Fruit fly (Drosophila melanogaster) whole organism, embryonic: Measurements from ENCODE around the gene kirre.

Experiments
- Abd-B ChIP-seq: fragments of 200-800 bp; sonication (Bioruptor generic); optimal IDR thresholded peaks from 2 replicates; lab custom pipeline; 2018; ENCODE audit warnings: missing biosample characterization, mild to moderate bottlenecking, missing genetic modification characterization, moderate library complexity
- Atf6 ChIP-seq: fragments of 200-800 bp; sonication (Bioruptor generic); IDR thresholded peaks from 2 replicates; pipeline ENCODE4 v1.3.6; 2022; ENCODE audit warnings: missing biosample characterization, missing genetic modification characterization
- Bgb ChIP-seq: fragments of 200-800 bp; sonication (Bioruptor generic); IDR thresholded peaks from 2 replicates; pipeline ENCODE4 v1.3.6; 2022; ENCODE audit warnings: missing biosample characterization, missing genetic modification characterization; ENCODE audit not compliant: partially characterized antibody
- CG10209 ChIP-seq: fragments of 200-800 bp; sonication (Bioruptor generic); optimal IDR thresholded peaks from 3 replicates; lab custom pipeline; 2017; ENCODE audit warnings: missing biosample characterization, mild to moderate bottlenecking, missing genetic modification characterization, missing genetic modification reagents
- CG10267 ChIP-seq: fragments of 200-800 bp; sonication (Bioruptor generic); optimal IDR thresholded peaks from 2 replicates; lab custom pipeline; 2018; ENCODE audit warnings: missing biosample characterization, mild to moderate bottlenecking, missing genetic modification characterization, moderate library complexity
- CG10366 ChIP-seq: fragments of 200-800 bp; sonication (Bioruptor generic); IDR thresholded peaks from 2 replicates; pipeline ENCODE4 v1.3.6; 2022; ENCODE audit warnings: missing biosample characterization, missing genetic modification characterization
- CG11085 ChIP-seq: fragments of 200-800 bp; sonication (Bioruptor generic); IDR thresholded peaks from 2 replicates; pipeline ENCODE4 v1.3.6; 2022; ENCODE audit warnings: missing biosample characterization, missing genetic modification characterization
- CG12391 ChIP-seq: fragments of 200-800 bp; sonication (Bioruptor generic); optimal IDR thresholded peaks from 3 replicates; lab custom pipeline; 2018; ENCODE audit warnings: missing biosample characterization, mild to moderate bottlenecking, missing genetic modification characterization, moderate library complexity
- CG13624 ChIP-seq: fragments of 200-800 bp; sonication (Bioruptor generic); optimal IDR thresholded peaks from 2 replicates; lab custom pipeline; 2016; ENCODE audit warnings: missing biosample characterization, missing genetic modification characterization
- CG13775 ChIP-seq: fragments of 200-800 bp; sonication (Bioruptor generic); optimal IDR thresholded peaks from 3 replicates; lab custom pipeline; 2017; ENCODE audit warnings: missing biosample characterization, mild to moderate bottlenecking, missing genetic modification characterization
- CG14667 ChIP-seq: fragments of 200-800 bp; sonication (Bioruptor generic); IDR thresholded peaks from 2 replicates; pipeline ENCODE4 v1.3.6; 2022; ENCODE audit warnings: missing biosample characterization, missing genetic modification characterization
- CG16813 ChIP-seq: fragments of 200-800 bp; sonication (Bioruptor generic); IDR thresholded peaks from 3 replicates; pipeline ENCODE4 v1.3.6; 2022; ENCODE audit warnings: missing biosample characterization, missing genetic modification characterization; ENCODE audit not compliant: partially characterized antibody
- CG16863 ChIP-seq: fragments of 200-800 bp; sonication (Bioruptor generic); optimal IDR thresholded peaks from 3 replicates; lab custom pipeline; 2016; ENCODE audit warnings: missing biosample characterization, missing genetic modification characterization
- CG17328 ChIP-seq: fragments of 200-800 bp; sonication (Bioruptor generic); IDR thresholded peaks from 2 replicates; pipeline ENCODE4 v1.3.6; 2022; ENCODE audit warnings: missing biosample characterization, missing genetic modification characterization
- CG1832 ChIP-seq: fragments of 200-800 bp; sonication (Bioruptor generic); optimal IDR thresholded peaks from 2 replicates; lab custom pipeline; 2017; ENCODE audit warnings: missing biosample characterization, mild to moderate bottlenecking, missing genetic modification characterization, inconsistent platforms
- CG2199 ChIP-seq: fragments of 200-800 bp; sonication (Bioruptor generic); IDR thresholded peaks from 3 replicates; pipeline ENCODE4 v1.3.6; 2022; ENCODE audit warnings: missing biosample characterization, missing genetic modification characterization
- CG30431 ChIP-seq: fragments of 200-800 bp; sonication (Bioruptor generic); optimal IDR thresholded peaks from 2 replicates; lab custom pipeline; 2017; ENCODE audit warnings: missing biosample characterization, missing genetic modification characterization
- CG33557 ChIP-seq: fragments of 200-800 bp; sonication (Bioruptor generic); optimal IDR thresholded peaks from 2 replicates; lab custom pipeline; 2019; ENCODE audit warnings: missing biosample characterization, mild to moderate bottlenecking, missing genetic modification characterization, moderate library complexity
- CG34422 ChIP-seq: fragments of 200-800 bp; sonication (Bioruptor generic); IDR thresholded peaks from 3 replicates; pipeline ENCODE4 v1.3.6; 2022; ENCODE audit warnings: missing biosample characterization, missing genetic modification characterization
- CG3838 ChIP-seq: fragments of 200-800 bp; sonication (Bioruptor generic); optimal IDR thresholded peaks from 3 replicates; lab custom pipeline; 2016; ENCODE audit warnings: missing biosample characterization, missing genetic modification characterization
- CG5245 ChIP-seq: fragments of 200-800 bp; sonication (Bioruptor generic); optimal IDR thresholded peaks from 3 replicates; lab custom pipeline; 2016; ENCODE audit warnings: missing biosample characterization, missing genetic modification characterization
- CG7556 ChIP-seq: fragments of 200-800 bp; sonication (Bioruptor generic); optimal IDR thresholded peaks from 2 replicates; lab custom pipeline; 2017; ENCODE audit warnings: missing biosample characterization, mild to moderate bottlenecking, missing genetic modification characterization
- CG9932 ChIP-seq: fragments of 200-800 bp; sonication (Bioruptor generic); IDR thresholded peaks from 2 replicates; pipeline ENCODE4 v1.3.6; 2022; ENCODE audit warnings: missing biosample characterization, missing genetic modification characterization
- D19A ChIP-seq: fragments of 200-800 bp; optimal IDR thresholded peaks from 3 replicates; lab custom pipeline; 2019; ENCODE audit warnings: missing biosample characterization, mild to moderate bottlenecking, missing genetic modification characterization, moderate library complexity
- Dad ChIP-seq: fragments of 200-800 bp; sonication (Bioruptor generic); optimal IDR thresholded peaks from 3 replicates; lab custom pipeline; 2016; ENCODE audit warnings: missing biosample characterization, missing genetic modification characterization
- Dref ChIP-seq: fragments of 200-800 bp; sonication (Bioruptor generic); IDR thresholded peaks from 2 replicates; pipeline ENCODE4 v1.3.6; 2022; ENCODE audit warnings: missing biosample characterization, missing genetic modification characterization
- NC2β ChIP-seq: fragments of 200-800 bp; sonication (Bioruptor generic); optimal IDR thresholded peaks from 2 replicates; lab custom pipeline; 2016; ENCODE audit warnings: missing biosample characterization, missing genetic modification characterization
- Oli ChIP-seq: fragments of 200-800 bp; sonication (Bioruptor generic); optimal IDR thresholded peaks from 2 replicates; lab custom pipeline; 2018; ENCODE audit warnings: missing biosample characterization, mild to moderate bottlenecking, missing genetic modification characterization, moderate library complexity
- ab ChIP-seq: fragments of 200-800 bp; sonication (Bioruptor generic); optimal IDR thresholded peaks from 2 replicates; lab custom pipeline; 2016; ENCODE audit warnings: missing biosample characterization, missing genetic modification characterization
- ap ChIP-seq: fragments of 200-800 bp; sonication (Bioruptor generic); IDR thresholded peaks from 2 replicates; pipeline ENCODE4 v1.3.6; 2022; ENCODE audit warnings: missing biosample characterization, missing genetic modification characterization
- ara ChIP-seq: fragments of 200-800 bp; sonication (Bioruptor generic); IDR thresholded peaks from 2 replicates; pipeline ENCODE4 v1.3.6; 2022; ENCODE audit warnings: missing biosample characterization, missing genetic modification characterization
- chif ChIP-seq, 2 experiments: fragments of 200-800 bp; sonication (Bioruptor generic); optimal IDR thresholded peaks; 3 replicates each; lab custom pipeline; 2016; ENCODE audit warnings: missing biosample characterization in 2 of 2, missing genetic modification characterization in 2 of 2
- chn ChIP-seq: fragments of 200-800 bp; sonication (Bioruptor generic); optimal IDR thresholded peaks from 2 replicates; lab custom pipeline; 2016; ENCODE audit warnings: missing biosample characterization, missing genetic modification characterization
- crp ChIP-seq, 2 experiments: fragments of 200-800 bp; sonication (Bioruptor generic); optimal IDR thresholded peaks; 2 replicates in 1 of 2; 3 replicates in 1 of 2; lab custom pipeline; 2017; ENCODE audit warnings: missing biosample characterization in 2 of 2, missing genetic modification characterization in 2 of 2, mild to moderate bottlenecking in 1 of 2, moderate library complexity in 1 of 2
- dysf ChIP-seq: fragments of 200-800 bp; sonication (Bioruptor generic); IDR thresholded peaks from 3 replicates; pipeline ENCODE4 v1.3.6; 2022; ENCODE audit warnings: missing biosample characterization, missing genetic modification characterization
- fru ChIP-seq: fragments of >200 bp; optimal IDR thresholded peaks from 2 replicates; lab custom pipeline; 2017
- gem ChIP-seq: fragments of 200-800 bp; sonication (Bioruptor generic); optimal IDR thresholded peaks from 2 replicates; lab custom pipeline; 2019; ENCODE audit warnings: missing biosample characterization, mild to moderate bottlenecking, missing genetic modification characterization, moderate library complexity
- gro ChIP-seq: fragments of 200-800 bp; sonication (Bioruptor generic); optimal IDR thresholded peaks from 2 replicates; lab custom pipeline; 2016; ENCODE audit warnings: missing biosample characterization, missing genetic modification characterization
- gsb-n ChIP-seq: fragments of 200-800 bp; sonication (Bioruptor generic); optimal IDR thresholded peaks from 3 replicates; lab custom pipeline; 2018; ENCODE audit warnings: missing biosample characterization, mild to moderate bottlenecking, missing genetic modification characterization
- her ChIP-seq: fragments of 200-800 bp; sonication (Bioruptor generic); optimal IDR thresholded peaks from 2 replicates; lab custom pipeline; 2016; ENCODE audit warnings: missing biosample characterization, missing genetic modification characterization
- hkb ChIP-seq, 2 experiments: fragments of 200-800 bp in 1 of 2; fragments of >200 bp in 1 of 2; sonication (Bioruptor generic) in 1 of 2; IDR thresholded peaks in 1 of 2; optimal IDR thresholded peaks in 1 of 2; 2 replicates each; pipeline versions ENCODE4 v1.3.6 to Lab custom; 2017 to 2022; ENCODE audit warnings: missing biosample characterization in 1 of 2, missing genetic modification characterization in 1 of 2
- jigr1 ChIP-seq: fragments of 200-800 bp; sonication (Bioruptor generic); IDR thresholded peaks from 3 replicates; pipeline ENCODE4 v1.3.6; 2022; ENCODE audit warnings: missing biosample characterization, missing genetic modification characterization
- lola ChIP-seq, 3 experiments: fragments of >200 bp in 2 of 3; fragments of 200-800 bp in 1 of 3; sonication (Bioruptor generic) in 1 of 3; optimal IDR thresholded peaks; 2 replicates each; lab custom pipeline; 2017 to 2019; ENCODE audit warnings: missing biosample characterization in 3 of 3, missing genetic modification characterization in 3 of 3, mild to moderate bottlenecking in 1 of 3, moderate library complexity in 1 of 3
- odd ChIP-seq: fragments of 200-800 bp; sonication (Bioruptor generic); optimal IDR thresholded peaks from 2 replicates; lab custom pipeline; 2017; ENCODE audit warnings: missing biosample characterization, mild to moderate bottlenecking, missing genetic modification characterization
- otp ChIP-seq: fragments of 200-800 bp; sonication (Bioruptor generic); IDR thresholded peaks from 3 replicates; pipeline ENCODE4, ENCODE4 v1.3.6; 2022; ENCODE audit warnings: missing biosample characterization, missing genetic modification characterization
- phol ChIP-seq: fragments of 200-800 bp; sonication (Bioruptor generic); optimal IDR thresholded peaks from 3 replicates; lab custom pipeline; 2018; ENCODE audit warnings: missing biosample characterization, mild to moderate bottlenecking, missing genetic modification characterization, moderate library complexity
- tin ChIP-seq: fragments of 200-800 bp; sonication (Bioruptor generic); optimal IDR thresholded peaks from 3 replicates; lab custom pipeline; 2016; ENCODE audit warnings: missing biosample characterization, missing genetic modification characterization
- unpg ChIP-seq: fragments of 200-800 bp; sonication (Bioruptor generic); optimal IDR thresholded peaks from 3 replicates; lab custom pipeline; 2018; ENCODE audit warnings: missing biosample characterization, mild to moderate bottlenecking, missing genetic modification characterization, moderate library complexity
- vvl ChIP-seq: fragments of 200-800 bp; sonication (Bioruptor generic); IDR thresholded peaks from 2 replicates; pipeline ENCODE4 v1.3.6; 2022; ENCODE audit warnings: missing biosample characterization, missing genetic modification characterization

The kirre gene

dm6 chrX:2977857-2978473 lies 237.8 kb downstream of the kirre start (continued):
- peak; percentile 54 for TF ChIP-seq gsb-n (tag; lab: Kevin White, UChicago)
- TF ChIP-seq CG2199 (GFP tag; lab: Robert Waterston, UW) = no peak
- peak; percentile 41 for TF ChIP-seq tin (GFP tag; lab: Kevin White, UChicago)
- TF ChIP-seq CG7556 (GFP tag; lab: Kevin White, UChicago) = peak; percentile 35
- TF ChIP-seq Dad = no peak
- TF ChIP-seq lola (GFP tag; optimal IDR thresholded peaks at IDR 0.05; lab: Kevin White, UChicago) = peak in 1 of 3 experiments; percentile 51
- TF ChIP-seq phol (tag; lab: Kevin White, UChicago) = peak; percentile 60
- TF ChIP-seq CG16863 = peak; percentile 30
- TF ChIP-seq ab (GFP tag; lab: Kevin White, UChicago) = no peak
- TF ChIP-seq NC2β (GFP tag; lab: Kevin White, UChicago) = no peak
- TF ChIP-seq CG16813 (GFP tag; lab: Robert Waterston, UW) = no peak
- no peak for TF ChIP-seq ap
- peak; percentile 65 for TF ChIP-seq gem (tag; lab: Kevin White, UChicago)
- no peak for TF ChIP-seq fru
- TF ChIP-seq CG10267 (tag; lab: Kevin White, UChicago) = peak; percentile 34
- no peak for TF ChIP-seq CG33557 (GFP tag; lab: Kevin White, UChicago)
- peak; percentile 11 for TF ChIP-seq Abd-B
- TF ChIP-seq dysf (GFP tag; lab: Robert Waterston, UW) = peak; percentile 50; the same call in 1 of the 3 replicates
- TF ChIP-seq CG14667 (GFP tag; lab: Robert Waterston, UW) = peak; percentile 36; the same call in 1 of the 2 replicates
- 0 out of 3 replicates have a peak, but pooled peaks have one; percentile 6 for TF ChIP-seq CG34422 (GFP tag; lab: Robert Waterston, UW)
- peak; percentile 35 to 47 for TF ChIP-seq chif (GFP tag; optimal IDR thresholded peaks at IDR 0.05; lab: Kevin White, UChicago)
- no peak for TF ChIP-seq her (GFP tag; lab: Kevin White, UChicago)
- no peak for TF ChIP-seq Dref
- TF ChIP-seq CG10209 (GFP tag; lab: Kevin White, UChicago) = peak; percentile 44
- TF ChIP-seq otp = 0 out of 3 replicates have a peak, but pooled peaks have one; percentile 23
- TF ChIP-seq unpg (GFP tag; lab: Kevin White, UChicago) = peak; percentile 53
- peak; percentile 33 for TF ChIP-seq CG30431
- no peak for TF ChIP-seq crp (GFP tag; optimal IDR thresholded peaks at IDR 0.05; lab: Kevin White, UChicago)
- no peak for TF ChIP-seq CG11085 (GFP tag; lab: Robert Waterston, UW)
- TF ChIP-seq CG1832 (GFP tag; lab: Kevin White, UChicago) = no peak
- TF ChIP-seq CG5245 (GFP tag; lab: Kevin White, UChicago) = peak; percentile 19
- TF ChIP-seq vvl (GFP tag; lab: Robert Waterston, UW) = 0 out of 2 replicates have a peak, but pooled peaks have one; percentile 41
- no peak for TF ChIP-seq hkb (optimal IDR thresholded peaks at IDR 0.05; lab: Kevin White, UChicago)
- peak; percentile 42; the same call in 1 of the 2 replicates for TF ChIP-seq hkb (GFP tag; IDR thresholded peaks at IDR 0.05; lab: Robert Waterston, UW)
- TF ChIP-seq chn = no peak
- peak; percentile 45; the same call in 1 of the 2 replicates for TF ChIP-seq CG17328 (GFP tag; lab: Robert Waterston, UW)
- no peak for TF ChIP-seq jigr1
- no peak for TF ChIP-seq CG13624 (GFP tag; lab: Kevin White, UChicago)
- peak; percentile 24 for TF ChIP-seq Oli
- TF ChIP-seq odd (GFP tag; lab: Kevin White, UChicago) = no peak
- TF ChIP-seq CG3838 (GFP tag; lab: Kevin White, UChicago) = no peak
- TF ChIP-seq CG13775 = peak; percentile 32
- 0 out of 2 replicates have a peak, but pooled peaks have one; percentile 33 for TF ChIP-seq ara
- TF ChIP-seq D19A (tag; lab: Kevin White, UChicago) = peak; percentile 0
- no peak for TF ChIP-seq Atf6 (GFP tag; lab: Robert Waterston, UW)
- TF ChIP-seq CG10366 (GFP tag; lab: Robert Waterston, UW) = peak; percentile 34; the same call in 1 of the 2 replicates
- no peak for TF ChIP-seq Bgb (GFP tag; lab: Robert Waterston, UW)
- no peak for TF ChIP-seq gro (GFP tag; lab: Kevin White, UChicago)
- TF ChIP-seq CG12391 = peak; percentile 53
- TF ChIP-seq CG9932 = no peak
